Worm (Caenorhabditis elegans) whole organism, late embryonic: ENCODE measurements around the gene F23A7.5.

Source experiments
- C08G9.2 ChIP-seq: sonication (generic microtip); optimal IDR thresholded peaks from 2 replicates; lab custom pipeline; 2016; ENCODE audit warnings: mild to moderate bottlenecking, missing genetic modification characterization, moderate library complexity, missing compliant biosample characterization
- C38D4.7 ChIP-seq: fragments of 200-800 bp; sonication (Bioruptor generic); optimal IDR thresholded peaks from 2 replicates; lab custom pipeline; 2018; ENCODE audit warnings: mild to moderate bottlenecking, missing genetic modification characterization, moderate library complexity, missing compliant biosample characterization
- F13H6.1 ChIP-seq: sonication (generic microtip); optimal IDR thresholded peaks from 2 replicates; lab custom pipeline; 2016; ENCODE audit warnings: missing genetic modification characterization, missing compliant biosample characterization
- K02D7.2 ChIP-seq: sonication (generic microtip); optimal IDR thresholded peaks from 2 replicates; lab custom pipeline; 2017; ENCODE audit warnings: mild to moderate bottlenecking, missing genetic modification characterization, missing compliant biosample characterization
- T23F11.4 ChIP-seq: fragments of 200-800 bp; sonication (Bioruptor generic); optimal IDR thresholded peaks from 2 replicates; lab custom pipeline; 2018; ENCODE audit warnings: mild to moderate bottlenecking, missing genetic modification characterization, missing compliant biosample characterization
- ahr-1 ChIP-seq: sonication (generic microtip); optimal IDR thresholded peaks from 2 replicates; lab custom pipeline; 2016; ENCODE audit warnings: missing genetic modification characterization, missing compliant biosample characterization
- ama-1 ChIP-seq: fragments of 150-350 bp; optimal IDR thresholded peaks from 2 replicates; lab custom pipeline; 2014
- ceh-14 ChIP-seq: sonication (generic microtip); optimal IDR thresholded peaks from 2 replicates; lab custom pipeline; 2016; ENCODE audit warnings: missing genotype, missing genetic modification characterization, missing compliant biosample characterization
- ceh-2 ChIP-seq: sonication (generic microtip); optimal IDR thresholded peaks from 2 replicates; lab custom pipeline; 2016; ENCODE audit warnings: missing genotype, missing genetic modification characterization, missing compliant biosample characterization
- ceh-22 ChIP-seq: sonication (generic microtip); optimal IDR thresholded peaks from 2 replicates; lab custom pipeline; 2017; ENCODE audit warnings: missing biosample characterization, missing genetic modification characterization
- ceh-24 ChIP-seq: sonication (generic microtip); optimal IDR thresholded peaks from 2 replicates; lab custom pipeline; 2016; ENCODE audit warnings: mild to moderate bottlenecking, missing genetic modification characterization, missing compliant biosample characterization
- ceh-31 ChIP-seq: sonication (generic microtip); optimal IDR thresholded peaks from 2 replicates; lab custom pipeline; 2016; ENCODE audit warnings: missing genetic modification characterization, missing compliant biosample characterization
- ceh-34 ChIP-seq: sonication (generic microtip); optimal IDR thresholded peaks from 2 replicates; lab custom pipeline; 2016; ENCODE audit warnings: mild to moderate bottlenecking, missing genetic modification characterization, missing compliant biosample characterization
- ceh-45 ChIP-seq: fragments of 200-800 bp; sonication (Bioruptor generic); IDR thresholded peaks from 2 replicates; pipeline ENCODE4 v1.3.6; 2022; ENCODE audit warnings: missing genetic modification reagents, missing genetic modification characterization, missing compliant biosample characterization
- ceh-48 ChIP-seq: sonication (generic microtip); optimal IDR thresholded peaks from 2 replicates; lab custom pipeline; 2016; ENCODE audit warnings: missing genetic modification characterization, inconsistent platforms, missing compliant biosample characterization
- ceh-6 ChIP-seq: fragments of 200-800 bp; sonication (Bioruptor generic); optimal IDR thresholded peaks from 2 replicates; lab custom pipeline; 2018; ENCODE audit warnings: mild to moderate bottlenecking, missing genetic modification characterization, missing compliant biosample characterization
- che-1 ChIP-seq: sonication (generic microtip); optimal IDR thresholded peaks from 2 replicates; lab custom pipeline; 2016; ENCODE audit warnings: mild to moderate bottlenecking, missing genetic modification characterization, missing compliant biosample characterization
- dmd-4 ChIP-seq: sonication (generic microtip); optimal IDR thresholded peaks from 2 replicates; lab custom pipeline; 2016; ENCODE audit warnings: borderline replicate concordance, missing genetic modification characterization, missing compliant biosample characterization
- dve-1 ChIP-seq: sonication (generic microtip); optimal IDR thresholded peaks from 2 replicates; lab custom pipeline; 2017; ENCODE audit warnings: antibody characterized with exemption, mild to moderate bottlenecking, missing genetic modification characterization, missing compliant biosample characterization
- elt-2 ChIP-seq: sonication (generic microtip); optimal IDR thresholded peaks from 2 replicates; lab custom pipeline; 2016; ENCODE audit warnings: missing genetic modification reagents, missing genetic modification characterization, missing compliant biosample characterization
- elt-4 ChIP-seq: sonication (generic microtip); optimal IDR thresholded peaks from 2 replicates; lab custom pipeline; 2016; ENCODE audit warnings: missing genetic modification characterization, missing compliant biosample characterization
- ets-4 ChIP-seq: sonication (generic microtip); optimal IDR thresholded peaks from 2 replicates; lab custom pipeline; 2016; ENCODE audit warnings: missing genetic modification characterization, missing compliant biosample characterization
- fkh-10 ChIP-seq: fragments of 150-350 bp; optimal IDR thresholded peaks from 2 replicates; lab custom pipeline; 2014; ENCODE audit warnings: missing biosample characterization, missing genetic modification reagents, missing genetic modification characterization
- fkh-6 ChIP-seq: sonication (generic microtip); optimal IDR thresholded peaks from 2 replicates; lab custom pipeline; 2016; ENCODE audit warnings: missing genetic modification characterization, missing compliant biosample characterization
- gmeb-2 ChIP-seq: sonication (generic microtip); optimal IDR thresholded peaks from 2 replicates; lab custom pipeline; 2016; ENCODE audit warnings: missing genetic modification characterization, inconsistent platforms, missing compliant biosample characterization
- hlh-13 ChIP-seq: fragments of 200-800 bp; sonication (Bioruptor generic); optimal IDR thresholded peaks from 2 replicates; lab custom pipeline; 2018; ENCODE audit warnings: mild to moderate bottlenecking, missing genetic modification characterization, missing compliant biosample characterization
- hlh-15 ChIP-seq: sonication (generic microtip); optimal IDR thresholded peaks from 2 replicates; lab custom pipeline; 2016; ENCODE audit warnings: missing genetic modification characterization, missing compliant biosample characterization
- hlh-30 ChIP-seq: sonication (generic microtip); optimal IDR thresholded peaks from 2 replicates; lab custom pipeline; 2017; ENCODE audit warnings: antibody characterized with exemption, missing genetic modification characterization, missing compliant biosample characterization; ENCODE audit not compliant: insufficient read depth
- hlh-6 ChIP-seq: sonication (generic microtip); optimal IDR thresholded peaks from 2 replicates; lab custom pipeline; 2016; ENCODE audit warnings: missing genotype, missing genetic modification characterization, missing compliant biosample characterization
- lin-11 ChIP-seq: fragments of 200-800 bp; sonication (Bioruptor generic); optimal IDR thresholded peaks from 2 replicates; lab custom pipeline; 2018; ENCODE audit warnings: mild to moderate bottlenecking, missing genetic modification characterization, missing compliant biosample characterization
- madf-2 ChIP-seq: sonication (generic microtip); optimal IDR thresholded peaks from 2 replicates; lab custom pipeline; 2017; ENCODE audit warnings: missing genetic modification characterization, missing compliant biosample characterization
- mec-3 ChIP-seq: sonication (generic microtip); optimal IDR thresholded peaks from 2 replicates; lab custom pipeline; 2016; ENCODE audit warnings: borderline replicate concordance, missing genetic modification characterization, missing compliant biosample characterization
- nhr-232 ChIP-seq: sonication (generic microtip); optimal IDR thresholded peaks from 2 replicates; lab custom pipeline; 2016; ENCODE audit warnings: missing genetic modification characterization, missing compliant biosample characterization
- npax-4 ChIP-seq: sonication (generic microtip); optimal IDR thresholded peaks from 2 replicates; lab custom pipeline; 2016; ENCODE audit warnings: missing genetic modification characterization, missing compliant biosample characterization
- odd-2 ChIP-seq: sonication (generic microtip); optimal IDR thresholded peaks from 2 replicates; lab custom pipeline; 2017; ENCODE audit warnings: antibody characterized with exemption, mild to moderate bottlenecking, missing genetic modification characterization, missing compliant biosample characterization
- pag-3 ChIP-seq: sonication (generic microtip); optimal IDR thresholded peaks from 2 replicates; lab custom pipeline; 2016; ENCODE audit warnings: missing compliant biosample characterization, missing genetic modification characterization, borderline replicate concordance
- pha-4 ChIP-seq: fragments of 150-350 bp; optimal IDR thresholded peaks from 2 replicates; lab custom pipeline; 2018; ENCODE audit warnings: missing biosample characterization, missing genetic modification reagents, missing genetic modification characterization
- pqm-1 ChIP-seq: sonication (generic microtip); optimal IDR thresholded peaks from 2 replicates; lab custom pipeline; 2016; ENCODE audit warnings: missing genetic modification characterization, missing compliant biosample characterization
- pros-1 ChIP-seq: fragments of 150-350 bp; optimal IDR thresholded peaks from 2 replicates; lab custom pipeline; 2014; ENCODE audit warnings: missing biosample characterization, missing genetic modification reagents, missing genetic modification characterization
- sox-2 ChIP-seq: fragments of 200-800 bp; sonication (Bioruptor generic); IDR thresholded peaks from 2 replicates; pipeline ENCODE4 v1.3.6; 2022; ENCODE audit warnings: missing genetic modification reagents, missing genetic modification characterization, missing compliant biosample characterization
- sox-4 ChIP-seq: sonication (generic microtip); optimal IDR thresholded peaks from 2 replicates; lab custom pipeline; 2017; ENCODE audit warnings: mild to moderate bottlenecking, missing genetic modification characterization, inconsistent platforms, missing compliant biosample characterization
- tbx-2 ChIP-seq: sonication (generic microtip); optimal IDR thresholded peaks from 2 replicates; lab custom pipeline; 2016; ENCODE audit warnings: missing genetic modification characterization, missing compliant biosample characterization
- tbx-7 ChIP-seq: sonication (generic microtip); optimal IDR thresholded peaks from 2 replicates; lab custom pipeline; 2016; ENCODE audit warnings: missing genotype, missing genetic modification characterization, missing compliant biosample characterization
- ttx-3 ChIP-seq: sonication (generic microtip); optimal IDR thresholded peaks from 2 replicates; lab custom pipeline; 2016; ENCODE audit warnings: missing genetic modification reagents, missing genetic modification characterization, missing compliant biosample characterization
- unc-3 ChIP-seq, 2 experiments: fragments of 200-800 bp in 1 of 2; sonication (Bioruptor generic) in 1 of 2; sonication (generic microtip) in 1 of 2; conservative IDR thresholded peaks in 1 of 2; optimal IDR thresholded peaks in 1 of 2; 2 replicates each; pipeline versions ENCODE4 v1.3.6 to Lab custom; 2016 to 2022; ENCODE audit warnings: missing compliant biosample characterization in 2 of 2, missing genetic modification characterization in 2 of 2, missing genetic modification reagents in 1 of 2
- unc-55 ChIP-seq: sonication (generic microtip); optimal IDR thresholded peaks from 2 replicates; lab custom pipeline; 2017; ENCODE audit warnings: missing biosample characterization, missing genetic modification reagents, missing genetic modification characterization
- unc-86 ChIP-seq: sonication (generic microtip); optimal IDR thresholded peaks from 2 replicates; lab custom pipeline; 2016; ENCODE audit warnings: missing genetic modification characterization, missing compliant biosample characterization
- zip-5 ChIP-seq: sonication (generic microtip); optimal IDR thresholded peaks from 2 replicates; lab custom pipeline; 2016; ENCODE audit warnings: missing genetic modification characterization, missing compliant biosample characterization
- ztf-16 ChIP-seq: sonication (generic microtip); optimal IDR thresholded peaks from 2 replicates; lab custom pipeline; 2017; ENCODE audit warnings: missing genetic modification characterization, missing compliant biosample characterization

The F23A7.5 gene

DNA sequence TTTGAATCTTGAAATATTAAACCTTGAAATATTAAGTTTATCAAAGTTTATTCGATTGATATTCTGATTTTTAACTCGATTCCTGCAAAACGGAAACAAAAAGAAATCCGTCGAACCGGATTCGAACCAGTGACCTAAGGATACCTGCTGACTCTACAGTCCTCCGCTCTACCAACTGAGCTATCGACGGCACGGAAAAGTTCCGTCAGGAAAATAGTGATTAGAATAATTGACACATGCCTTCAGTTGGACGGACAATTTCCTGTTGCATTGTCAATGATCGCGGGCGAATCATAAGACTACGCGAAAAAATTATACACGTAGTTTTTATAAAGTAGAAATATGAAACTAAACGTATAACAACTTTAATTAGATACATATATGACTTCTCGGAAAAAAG lies 19.6 kb upstream of the F23A7.5 start:
- TF ChIP-seq unc-55 (GFP tag; lab: Kevin White, UChicago) (no peak), dve-1 (tag; lab: Kevin White, UChicago) (no peak), pag-3 (tag; lab: Kevin White, UChicago) (no peak), ceh-48 (tag; lab: Kevin White, UChicago) (no peak), elt-4 (no peak), sox-2 (no peak), ahr-1 (tag; lab: Kevin White, UChicago) (no peak), dmd-4 (no peak), lin-11 (no peak), tbx-7 (tag; lab: Kevin White, UChicago) (no peak)
- TF ChIP-seq, all 69 proteins: peak for 0

DNA sequence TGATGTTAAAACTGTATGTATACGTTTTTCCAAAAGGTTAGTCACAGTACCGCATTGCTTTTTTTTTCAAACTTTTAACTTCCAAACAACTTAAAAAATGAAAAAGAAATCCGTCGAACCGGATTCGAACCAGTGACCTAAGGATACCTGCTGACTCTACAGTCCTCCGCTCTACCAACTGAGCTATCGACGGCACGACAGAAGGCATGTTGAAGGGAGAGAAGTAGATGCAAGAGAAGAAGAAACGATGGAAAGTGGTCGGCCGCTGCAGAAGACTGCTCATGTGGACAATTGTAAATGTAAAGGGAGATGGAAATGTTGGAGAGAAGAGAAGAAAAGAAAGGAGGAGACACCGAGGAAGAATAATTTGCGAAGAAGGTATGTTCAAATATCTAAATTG lies 19.1 kb upstream of the F23A7.5 start:
- TF ChIP-seq elt-4: no peak
- peak; percentile 88 for TF ChIP-seq unc-3 (GFP tag; conservative IDR thresholded peaks at IDR 0.05; lab: Robert Waterston, UW)
- peak; percentile 14 for TF ChIP-seq unc-3 (tag; optimal IDR thresholded peaks at IDR 0.05; lab: Kevin White, UChicago)
- TF ChIP-seq pqm-1 (tag; lab: Kevin White, UChicago): peak; percentile 67
- no peak for TF ChIP-seq ama-1 (lab: Kevin White, UChicago)
- TF ChIP-seq C08G9.2 (tag; lab: Kevin White, UChicago): peak; percentile 84
- TF ChIP-seq C38D4.7 (GFP tag; lab: Kevin White, UChicago): peak; percentile 77
- TF ChIP-seq gmeb-2 (tag; lab: Kevin White, UChicago): peak; percentile 85
- peak; percentile 61 for TF ChIP-seq ceh-14 (tag; lab: Kevin White, UChicago)
- no peak for TF ChIP-seq mec-3 (tag; lab: Kevin White, UChicago)
- TF ChIP-seq tbx-7 (tag; lab: Kevin White, UChicago): peak; percentile 49
- no peak for TF ChIP-seq pha-4 (tag; lab: Kevin White, UChicago)
- TF ChIP-seq nhr-232 (tag; lab: Kevin White, UChicago): peak; percentile 75
- peak; percentile 76 for TF ChIP-seq hlh-13 (GFP tag; lab: Kevin White, UChicago)
- peak; percentile 28 for TF ChIP-seq zip-5 (tag; lab: Kevin White, UChicago)
- TF ChIP-seq ceh-2: peak; percentile 72
- TF ChIP-seq elt-2 (tag; lab: Kevin White, UChicago): peak; percentile 92
- peak; percentile 83 for TF ChIP-seq sox-4 (tag; lab: Kevin White, UChicago)
- TF ChIP-seq F13H6.1 (tag; lab: Kevin White, UChicago): peak; percentile 76
- peak; percentile 52 for TF ChIP-seq unc-55 (GFP tag; lab: Kevin White, UChicago)
- peak; percentile 80 for TF ChIP-seq unc-86 (tag; lab: Kevin White, UChicago)
- TF ChIP-seq che-1 (tag; lab: Kevin White, UChicago): peak; percentile 82
- peak; percentile 20 for TF ChIP-seq pag-3 (tag; lab: Kevin White, UChicago)
- peak; percentile 68 for TF ChIP-seq ceh-48 (tag; lab: Kevin White, UChicago)
- peak; percentile 71 for TF ChIP-seq fkh-10 (GFP tag; lab: Kevin White, UChicago)
- TF ChIP-seq ztf-16 (tag; lab: Kevin White, UChicago): peak; percentile 75
- TF ChIP-seq ceh-24 (tag; lab: Kevin White, UChicago): peak; percentile 48
- TF ChIP-seq tbx-2 (tag; lab: Kevin White, UChicago): peak; percentile 80
- no peak for TF ChIP-seq pros-1
- peak; percentile 74 for TF ChIP-seq dmd-4
- peak; percentile 52 for TF ChIP-seq npax-4
- TF ChIP-seq hlh-30 (tag; lab: Kevin White, UChicago): peak; percentile 74
- TF ChIP-seq ceh-6: peak; percentile 86
- TF ChIP-seq ceh-31 (tag; lab: Kevin White, UChicago): peak; percentile 81
- TF ChIP-seq ceh-22 (tag; lab: Kevin White, UChicago): no peak
- peak; percentile 87 for TF ChIP-seq hlh-6
- TF ChIP-seq madf-2 (tag; lab: Kevin White, UChicago): peak; percentile 67
- TF ChIP-seq ets-4 (tag; lab: Kevin White, UChicago): peak; percentile 13
- peak; percentile 82 for TF ChIP-seq T23F11.4
- TF ChIP-seq odd-2 (tag; lab: Kevin White, UChicago): no peak
- peak; percentile 73 for TF ChIP-seq ceh-34 (tag; lab: Kevin White, UChicago)
- peak; percentile 71 for TF ChIP-seq fkh-6 (tag; lab: Kevin White, UChicago)
- peak; percentile 80 for TF ChIP-seq ceh-45
- peak; percentile 84 for TF ChIP-seq dve-1 (tag; lab: Kevin White, UChicago)
- TF ChIP-seq hlh-15: peak; percentile 61
- peak; percentile 65 for TF ChIP-seq ttx-3 (tag; lab: Kevin White, UChicago)
- TF ChIP-seq ahr-1 (tag; lab: Kevin White, UChicago): peak; percentile 46
- TF ChIP-seq K02D7.2 (tag; lab: Kevin White, UChicago): peak; percentile 69
